Fruit fly (Drosophila melanogaster) whole organism, prepupa: ENCODE data around the gene Oatp26F.

Experiments
- CG10631 ChIP-seq: fragments of 200-800 bp; sonication (Bioruptor generic); optimal IDR thresholded peaks from 2 replicates; lab custom pipeline; 2016; ENCODE audit warnings: missing biosample characterization, missing genetic modification characterization
- CG1621 ChIP-seq: fragments of 200-800 bp; sonication (Bioruptor generic); optimal IDR thresholded peaks from 3 replicates; lab custom pipeline; 2018; ENCODE audit warnings: missing biosample characterization, mild to moderate bottlenecking, missing genetic modification characterization
- CG16779 ChIP-seq: fragments of 200-800 bp; sonication (Bioruptor generic); optimal IDR thresholded peaks from 3 replicates; lab custom pipeline; 2017; ENCODE audit warnings: missing biosample characterization, mild to moderate bottlenecking, missing genetic modification characterization
- CG32006 ChIP-seq: fragments of 200-800 bp; sonication (Bioruptor generic); optimal IDR thresholded peaks from 3 replicates; lab custom pipeline; 2017; ENCODE audit warnings: missing biosample characterization, mild to moderate bottlenecking, missing genetic modification characterization
- CG6792 ChIP-seq: fragments of 200-800 bp; sonication (Bioruptor generic); optimal IDR thresholded peaks from 3 replicates; lab custom pipeline; 2016; ENCODE audit warnings: missing biosample characterization, missing genetic modification characterization
- CG6854 ChIP-seq: fragments of 200-800 bp; sonication (Bioruptor generic); optimal IDR thresholded peaks from 2 replicates; lab custom pipeline; 2017; ENCODE audit warnings: missing biosample characterization, mild to moderate bottlenecking, missing genetic modification characterization
- CG7368 ChIP-seq: fragments of 200-800 bp; sonication (Bioruptor generic); optimal IDR thresholded peaks from 3 replicates; lab custom pipeline; 2016; ENCODE audit warnings: missing biosample characterization, missing genetic modification characterization
- Gug ChIP-seq: fragments of 200-800 bp; sonication (Bioruptor generic); IDR thresholded peaks from 2 replicates; pipeline ENCODE4 v1.3.6; 2022; ENCODE audit warnings: missing biosample characterization, missing genetic modification characterization
- Hr39 ChIP-seq: fragments of 200-800 bp; sonication (Bioruptor generic); optimal IDR thresholded peaks from 2 replicates; lab custom pipeline; 2016; ENCODE audit warnings: missing biosample characterization, missing genetic modification characterization
- Lpt ChIP-seq: fragments of 200-800 bp; sonication (Bioruptor generic); optimal IDR thresholded peaks from 3 replicates; lab custom pipeline; 2016; ENCODE audit warnings: missing biosample characterization, missing genetic modification characterization
- acj6 ChIP-seq: fragments of 200-800 bp; sonication (Bioruptor generic); optimal IDR thresholded peaks from 3 replicates; lab custom pipeline; 2016; ENCODE audit warnings: missing biosample characterization, missing genetic modification characterization
- cyc ChIP-seq: fragments of 200-800 bp; sonication (Bioruptor generic); optimal IDR thresholded peaks from 3 replicates; lab custom pipeline; 2016; ENCODE audit warnings: missing biosample characterization, missing genetic modification characterization
- ss ChIP-seq, 2 experiments: fragments of 200-800 bp; sonication (Bioruptor generic); optimal IDR thresholded peaks; 2 replicates in 1 of 2; 3 replicates in 1 of 2; lab custom pipeline; 2017 to 2018; ENCODE audit warnings: mild to moderate bottlenecking in 2 of 2, missing biosample characterization in 2 of 2, missing genetic modification characterization in 2 of 2, moderate library complexity in 1 of 2
- vri ChIP-seq: fragments of 200-800 bp; sonication (Bioruptor generic); optimal IDR thresholded peaks from 3 replicates; lab custom pipeline; 2016; ENCODE audit warnings: missing biosample characterization, mild to moderate bottlenecking, missing genetic modification characterization

dm6 chr2L:6644421-6645059 is 12.3 kb upstream of the Oatp26F start:
- TF ChIP-seq CG6792 (GFP tag; lab: Kevin White, UChicago) = no peak
- no peak for TF ChIP-seq CG1621 (tag; lab: Kevin White, UChicago)
- TF ChIP-seq CG32006 (GFP tag; lab: Kevin White, UChicago) = no peak
- TF ChIP-seq CG6854 (GFP tag; lab: Kevin White, UChicago) = no peak
- peak; percentile 72 for TF ChIP-seq vri (GFP tag; lab: Kevin White, UChicago)
- TF ChIP-seq Lpt (GFP tag; lab: Kevin White, UChicago) = no peak
- TF ChIP-seq CG7368 (GFP tag; lab: Kevin White, UChicago) = no peak
- TF ChIP-seq Hr39 = no peak
- peak; percentile 45 for TF ChIP-seq CG16779 (tag; lab: Kevin White, UChicago)
- TF ChIP-seq Gug (GFP tag; lab: Robert Waterston, UW) = no peak
- no peak for TF ChIP-seq cyc
- no peak for TF ChIP-seq CG10631
- no peak for TF ChIP-seq acj6 (GFP tag; lab: Kevin White, UChicago)
- peak in 1 of 2 experiments; percentile 52 for TF ChIP-seq ss (GFP tag; optimal IDR thresholded peaks at IDR 0.05; lab: Kevin White, UChicago)
